Fruit fly (Drosophila melanogaster) whole organism, embryonic: ENCODE data around the gene CG1309.

Source experiments
- Adf1 ChIP-seq: fragments of 200-800 bp; sonication (Bioruptor generic); IDR thresholded peaks from 2 replicates; pipeline ENCODE4 v1.3.6; 2022; ENCODE audit warnings: missing biosample characterization, missing genetic modification characterization
- Atf3 ChIP-seq: fragments of 200-800 bp; sonication (Bioruptor generic); optimal IDR thresholded peaks from 3 replicates; lab custom pipeline; 2016; ENCODE audit warnings: missing biosample characterization, missing genetic modification characterization
- CG10321 ChIP-seq: fragments of 200-800 bp; sonication (Bioruptor generic); IDR thresholded peaks from 2 replicates; pipeline ENCODE4 v1.3.6; 2022; ENCODE audit warnings: missing biosample characterization, missing genetic modification characterization
- CG10543 ChIP-seq: fragments of 200-800 bp; sonication (Bioruptor generic); optimal IDR thresholded peaks from 3 replicates; lab custom pipeline; 2017; ENCODE audit warnings: missing biosample characterization, mild to moderate bottlenecking, missing genetic modification characterization, moderate library complexity
- CG12942 ChIP-seq: fragments of 200-800 bp; sonication (Bioruptor generic); optimal IDR thresholded peaks from 3 replicates; lab custom pipeline; 2016; ENCODE audit warnings: missing biosample characterization, missing genetic modification characterization
- CG14050 ChIP-seq: fragments of 200-800 bp; sonication (Bioruptor generic); IDR thresholded peaks from 3 replicates; pipeline ENCODE4 v1.3.6; 2022; ENCODE audit warnings: missing biosample characterization, missing genetic modification characterization
- CG14441 ChIP-seq: fragments of 200-800 bp; sonication (Bioruptor generic); IDR thresholded peaks from 2 replicates; pipeline ENCODE4 v1.3.6; 2022; ENCODE audit warnings: missing biosample characterization, missing genetic modification characterization
- CG15479 ChIP-seq: fragments of 200-800 bp; sonication (Bioruptor generic); optimal IDR thresholded peaks from 3 replicates; lab custom pipeline; 2019; ENCODE audit warnings: missing biosample characterization, mild to moderate bottlenecking, missing genetic modification characterization, moderate library complexity
- CG15696 ChIP-seq: fragments of 200-800 bp; sonication (Bioruptor generic); optimal IDR thresholded peaks from 2 replicates; lab custom pipeline; 2019; ENCODE audit warnings: missing biosample characterization, mild to moderate bottlenecking, missing genetic modification characterization, moderate library complexity
- CG3065 ChIP-seq: fragments of 200-800 bp; sonication (Bioruptor generic); optimal IDR thresholded peaks from 2 replicates; lab custom pipeline; 2016; ENCODE audit warnings: missing biosample characterization, missing genetic modification characterization
- CG32767 ChIP-seq: fragments of 200-800 bp; sonication (Bioruptor generic); IDR thresholded peaks from 2 replicates; pipeline ENCODE4 v1.3.6; 2022; ENCODE audit warnings: missing biosample characterization, missing genetic modification characterization
- CG3847 ChIP-seq: fragments of 200-800 bp; sonication (Bioruptor generic); IDR thresholded peaks from 2 replicates; pipeline ENCODE4 v1.3.6; 2022; ENCODE audit warnings: missing biosample characterization, missing genetic modification characterization
- CG4360 ChIP-seq: fragments of 200-800 bp; sonication (Bioruptor generic); IDR thresholded peaks from 2 replicates; pipeline ENCODE4 v1.3.6; 2022; ENCODE audit warnings: missing biosample characterization, missing genetic modification characterization
- CG4707 ChIP-seq: fragments of 200-800 bp; sonication (Bioruptor generic); optimal IDR thresholded peaks from 2 replicates; lab custom pipeline; 2018; ENCODE audit warnings: missing biosample characterization, mild to moderate bottlenecking, missing genetic modification characterization, moderate library complexity
- CG6791 ChIP-seq: fragments of 200-800 bp; sonication (Bioruptor generic); IDR thresholded peaks from 3 replicates; pipeline ENCODE4 v1.3.6; 2022; ENCODE audit warnings: missing biosample characterization, missing genetic modification characterization; ENCODE audit not compliant: partially characterized antibody
- CG7745 ChIP-seq: fragments of 200-800 bp; sonication (Bioruptor generic); optimal IDR thresholded peaks from 2 replicates; lab custom pipeline; 2018; ENCODE audit warnings: missing biosample characterization, mild to moderate bottlenecking, missing genetic modification characterization, moderate library complexity
- CG9932 ChIP-seq: fragments of 200-800 bp; sonication (Bioruptor generic); IDR thresholded peaks from 2 replicates; pipeline ENCODE4 v1.3.6; 2022; ENCODE audit warnings: missing biosample characterization, missing genetic modification characterization
- CHES-1-like ChIP-seq: fragments of 200-800 bp; sonication (Bioruptor generic); optimal IDR thresholded peaks from 2 replicates; lab custom pipeline; 2016; ENCODE audit warnings: missing biosample characterization, missing genetic modification characterization
- Dek ChIP-seq: fragments of 200-800 bp; sonication (Bioruptor generic); optimal IDR thresholded peaks from 3 replicates; lab custom pipeline; 2019; ENCODE audit warnings: missing biosample characterization, mild to moderate bottlenecking, missing genetic modification characterization, moderate library complexity
- Gsc ChIP-seq: fragments of 200-800 bp; sonication (Bioruptor generic); IDR thresholded peaks from 2 replicates; pipeline ENCODE4 v1.3.6; 2022; ENCODE audit warnings: missing biosample characterization, missing genetic modification characterization
- HLHmδ ChIP-seq: fragments of 200-800 bp; sonication (Bioruptor generic); optimal IDR thresholded peaks from 2 replicates; lab custom pipeline; 2018; ENCODE audit warnings: missing biosample characterization, mild to moderate bottlenecking, missing genetic modification characterization, moderate library complexity
- Hey ChIP-seq: fragments of 200-800 bp; sonication (Bioruptor generic); optimal IDR thresholded peaks from 3 replicates; lab custom pipeline; 2018; ENCODE audit warnings: missing biosample characterization, mild to moderate bottlenecking, missing genetic modification characterization
- Hr78 ChIP-seq, 2 experiments: fragments of 200-800 bp in 1 of 2; fragments of >200 bp in 1 of 2; sonication (Bioruptor generic) in 1 of 2; optimal IDR thresholded peaks; 2 replicates each; lab custom pipeline; 2017 to 2019; ENCODE audit warnings: missing biosample characterization in 2 of 2, missing genetic modification characterization in 2 of 2, mild to moderate bottlenecking in 1 of 2, moderate library complexity in 1 of 2
- MBD-R2 ChIP-seq: fragments of 200-800 bp; sonication (Bioruptor generic); IDR thresholded peaks from 2 replicates; pipeline ENCODE4 v1.3.6; 2022; ENCODE audit warnings: missing biosample characterization, missing genetic modification characterization
- NK7.1 ChIP-seq: fragments of 200-800 bp; sonication (Bioruptor generic); optimal IDR thresholded peaks from 3 replicates; lab custom pipeline; 2016; ENCODE audit warnings: missing biosample characterization, missing genetic modification characterization
- Rx ChIP-seq: fragments of 200-800 bp; sonication (Bioruptor generic); IDR thresholded peaks from 2 replicates; pipeline ENCODE4 v1.3.6; 2022; ENCODE audit warnings: missing biosample characterization, missing genetic modification characterization
- Sox100B ChIP-seq: fragments of 200-800 bp; sonication (Bioruptor generic); optimal IDR thresholded peaks from 3 replicates; lab custom pipeline; 2018; ENCODE audit warnings: missing biosample characterization, mild to moderate bottlenecking, missing genetic modification characterization
- Sry-δ ChIP-seq: fragments of 200-800 bp; sonication (Bioruptor generic); optimal IDR thresholded peaks from 2 replicates; lab custom pipeline; 2016; ENCODE audit warnings: missing biosample characterization, missing genetic modification characterization
- Vsx1 ChIP-seq: fragments of 200-800 bp; sonication (Bioruptor generic); optimal IDR thresholded peaks from 2 replicates; lab custom pipeline; 2017; ENCODE audit warnings: missing biosample characterization, mild to moderate bottlenecking, missing genetic modification characterization, missing genetic modification reagents
- Xrp1 ChIP-seq: fragments of 200-800 bp; sonication (Bioruptor generic); IDR thresholded peaks from 2 replicates; pipeline ENCODE4 v1.3.6; 2022; ENCODE audit warnings: missing biosample characterization, missing genetic modification characterization
- br ChIP-seq: fragments of >200 bp; optimal IDR thresholded peaks from 2 replicates; lab custom pipeline; 2017
- dan ChIP-seq: fragments of 200-800 bp; sonication (Bioruptor generic); IDR thresholded peaks from 2 replicates; pipeline ENCODE4 v1.3.6; 2022; ENCODE audit warnings: missing biosample characterization, missing genetic modification characterization
- ewg ChIP-seq: fragments of 200-800 bp; sonication (Bioruptor generic); optimal IDR thresholded peaks from 3 replicates; lab custom pipeline; 2017; ENCODE audit warnings: mild to moderate bottlenecking, missing biosample characterization, missing genetic modification reagents, missing genetic modification characterization
- gfzf ChIP-seq: fragments of 200-800 bp; sonication (Bioruptor generic); optimal IDR thresholded peaks from 2 replicates; lab custom pipeline; 2016; ENCODE audit warnings: missing biosample characterization, mild to moderate bottlenecking, missing genetic modification characterization, moderate library complexity
- grau ChIP-seq: fragments of 200-800 bp; optimal IDR thresholded peaks from 3 replicates; lab custom pipeline; 2019; ENCODE audit warnings: missing biosample characterization, mild to moderate bottlenecking, missing genetic modification characterization, moderate library complexity
- h ChIP-seq: fragments of >200 bp; optimal IDR thresholded peaks from 2 replicates; lab custom pipeline; 2017
- inv ChIP-seq: fragments of 200-800 bp; sonication (Bioruptor generic); IDR thresholded peaks from 2 replicates; pipeline ENCODE4 v1.3.6; 2022; ENCODE audit warnings: missing biosample characterization, missing genetic modification characterization; ENCODE audit not compliant: partially characterized antibody
- knrl ChIP-seq: fragments of 200-800 bp; sonication (Bioruptor generic); IDR thresholded peaks from 3 replicates; pipeline ENCODE4 v1.3.6; 2022; ENCODE audit warnings: missing biosample characterization, missing genetic modification characterization; ENCODE audit not compliant: partially characterized antibody
- lab ChIP-seq: fragments of 200-800 bp; sonication (Bioruptor generic); optimal IDR thresholded peaks from 3 replicates; lab custom pipeline; 2017; ENCODE audit warnings: missing biosample characterization, missing genetic modification characterization, mild to moderate bottlenecking, moderate library complexity, missing genetic modification reagents
- nerfin-1 ChIP-seq: fragments of 200-800 bp; sonication (Bioruptor generic); optimal IDR thresholded peaks from 3 replicates; lab custom pipeline; 2019; ENCODE audit warnings: missing biosample characterization, mild to moderate bottlenecking, missing genetic modification characterization, moderate library complexity
- nom ChIP-seq: fragments of 200-800 bp; sonication (Bioruptor generic); optimal IDR thresholded peaks from 2 replicates; lab custom pipeline; 2017; ENCODE audit warnings: missing biosample characterization, missing genetic modification characterization, mild to moderate bottlenecking, moderate library complexity, missing genetic modification reagents
- oc ChIP-seq: fragments of 200-800 bp; sonication (Bioruptor generic); optimal IDR thresholded peaks from 2 replicates; lab custom pipeline; 2018; ENCODE audit warnings: missing biosample characterization, mild to moderate bottlenecking, missing genetic modification characterization, moderate library complexity
- org-1 ChIP-seq: fragments of 200-800 bp; sonication (Bioruptor generic); optimal IDR thresholded peaks from 2 replicates; lab custom pipeline; 2017; ENCODE audit warnings: missing biosample characterization, missing genetic modification characterization
- sr ChIP-seq: fragments of 200-800 bp; sonication (Bioruptor generic); IDR thresholded peaks from 3 replicates; pipeline ENCODE4 v1.3.6; 2022; ENCODE audit warnings: missing biosample characterization, missing genetic modification characterization
- tll ChIP-seq, 2 experiments: fragments of 200-800 bp in 1 of 2; fragments of >200 bp in 1 of 2; sonication (Bioruptor generic) in 1 of 2; optimal IDR thresholded peaks; 2 replicates each; lab custom pipeline; 2017 to 2019; ENCODE audit warnings: missing biosample characterization in 2 of 2, missing genetic modification characterization in 2 of 2, mild to moderate bottlenecking in 1 of 2, moderate library complexity in 1 of 2
- tup ChIP-seq: fragments of 200-800 bp; sonication (Bioruptor generic); optimal IDR thresholded peaks from 2 replicates; lab custom pipeline; 2016; ENCODE audit warnings: missing biosample characterization, mild to moderate bottlenecking, missing genetic modification characterization, moderate library complexity
- twi ChIP-seq: fragments of 200-800 bp; optimal IDR thresholded peaks from 2 replicates; lab custom pipeline; 2019; ENCODE audit warnings: missing biosample characterization, mild to moderate bottlenecking, missing genetic modification characterization, moderate library complexity
- tx ChIP-seq: fragments of 200-800 bp; sonication (Bioruptor generic); optimal IDR thresholded peaks from 2 replicates; lab custom pipeline; 2016; ENCODE audit warnings: missing biosample characterization, missing genetic modification characterization

CG1309 gene

DNA sequence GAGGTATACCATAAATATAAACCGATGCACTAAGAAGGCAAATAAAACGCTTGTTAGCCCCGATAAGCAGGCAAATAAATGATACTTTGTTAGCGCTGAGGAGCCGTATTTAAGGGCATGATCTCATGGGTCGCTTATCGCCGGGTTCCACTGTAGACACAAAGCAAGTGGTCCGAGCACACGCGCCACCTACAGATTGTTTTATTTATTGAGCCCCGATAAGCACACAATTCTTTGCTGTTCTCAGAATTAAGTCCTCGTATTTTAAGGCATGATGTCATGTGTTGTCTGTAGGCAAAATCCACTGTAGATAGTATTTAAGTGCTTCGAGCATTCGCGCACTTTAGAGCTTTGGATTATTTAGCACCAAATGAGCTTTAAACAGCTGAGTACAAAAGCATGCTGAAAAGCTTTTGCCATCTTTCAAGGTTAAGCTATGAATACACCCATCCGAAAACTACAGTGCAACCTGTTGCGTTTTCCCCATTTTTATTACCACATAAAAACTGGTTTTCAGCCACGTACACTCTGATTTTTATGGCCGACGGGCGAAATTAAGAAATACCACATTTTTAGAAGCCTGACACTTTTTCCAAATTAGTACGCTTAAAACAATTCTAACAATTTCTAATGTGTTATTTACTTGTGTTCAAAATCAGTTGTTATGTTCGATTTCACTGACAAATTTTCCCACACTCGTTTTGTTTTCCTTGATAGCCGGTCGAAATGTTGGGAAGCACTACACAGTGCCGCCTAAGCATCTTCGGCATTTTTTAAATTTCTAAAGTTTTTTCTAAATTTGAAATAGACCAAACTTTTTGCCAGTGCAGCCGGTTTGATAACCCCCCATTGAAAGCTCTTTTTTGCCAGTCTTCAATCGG is 19.5 kb upstream of the CG1309 start, which contains the start of gene Sqor (continued):
- TF ChIP-seq inv (GFP tag; lab: Robert Waterston, UW) (no peak), CG7745 (tag; lab: Kevin White, UChicago) (no peak), grau (tag; lab: Kevin White, UChicago) (peak; percentile 99), Adf1 (GFP tag; lab: Robert Waterston, UW) (peak; percentile 23), CG9932 (GFP tag; lab: Robert Waterston, UW) (peak; percentile 82), Hey (peak; percentile 77), ewg (GFP tag; lab: Kevin White, UChicago) (peak; percentile 55), Gsc (no peak), Rx (GFP tag; lab: Robert Waterston, UW) (peak; percentile 68), sr (GFP tag; lab: Robert Waterston, UW) (peak; percentile 61; the same call in 2 of the 3 replicates), Hr78 (GFP tag; optimal IDR thresholded peaks at IDR 0.05; lab: Kevin White, UChicago) (peak in 1 of 2 experiments; percentile 50), CG32767 (GFP tag; lab: Robert Waterston, UW) (peak; percentile 76), oc (tag; lab: Kevin White, UChicago) (peak; percentile 83), lab (GFP tag; lab: Kevin White, UChicago) (peak; percentile 84), CG3847 (GFP tag; lab: Robert Waterston, UW) (peak; percentile 82), CG15479 (no peak), tup (GFP tag; lab: Kevin White, UChicago) (peak; percentile 76), Dek (peak; percentile 91)

DNA sequence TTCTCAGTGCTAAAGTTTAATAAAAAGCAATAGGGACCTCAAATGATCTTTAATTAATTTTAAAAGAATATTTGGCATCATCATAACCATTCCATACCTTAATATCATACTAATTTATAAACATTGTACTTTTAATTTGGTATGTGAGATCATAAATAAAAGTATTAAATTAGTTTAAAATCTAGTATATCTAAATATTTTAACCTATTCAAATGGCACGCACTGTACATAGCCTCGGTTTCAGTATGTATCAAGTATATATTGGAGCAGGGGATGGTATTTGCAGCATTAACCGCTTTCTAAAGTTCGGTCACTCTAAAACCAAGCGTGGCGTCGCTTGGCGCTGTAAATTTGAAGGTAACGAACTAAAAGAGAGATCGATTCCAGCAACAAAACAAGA is 16.8 kb upstream of the CG1309 start, which contains the start of gene pav:
Gene pav, plus strand, starts transcription at position 307 of the 400 bp plus-strand sequence.
- TF ChIP-seq gfzf (GFP tag; lab: Kevin White, UChicago), result peak; percentile 83
- TF ChIP-seq CG10321 (GFP tag; lab: Robert Waterston, UW), result no peak
- no peak for TF ChIP-seq CG6791 (GFP tag; lab: Robert Waterston, UW)
- no peak for TF ChIP-seq tx (GFP tag; lab: Kevin White, UChicago)
- TF ChIP-seq CG4707 (GFP tag; lab: Kevin White, UChicago), result no peak
- no peak for TF ChIP-seq Sry-δ (GFP tag; lab: Kevin White, UChicago)
- TF ChIP-seq MBD-R2, result peak; percentile 63; the same call in 1 of the 2 replicates
- no peak for TF ChIP-seq tll (GFP tag; optimal IDR thresholded peaks at IDR 0.05; lab: Kevin White, UChicago)
- TF ChIP-seq Atf3 (GFP tag; lab: Kevin White, UChicago), result no peak
- TF ChIP-seq CG10543 (GFP tag; lab: Kevin White, UChicago), result no peak
- no peak for TF ChIP-seq org-1 (GFP tag; lab: Kevin White, UChicago)
- peak; percentile 55 for TF ChIP-seq CG14441 (GFP tag; lab: Robert Waterston, UW)
- no peak for TF ChIP-seq h (lab: Kevin White, UChicago)
- peak; percentile 59; the same call in 1 of the 2 replicates for TF ChIP-seq Xrp1 (GFP tag; lab: Robert Waterston, UW)
- no peak for TF ChIP-seq CG3065 (GFP tag; lab: Kevin White, UChicago)
- no peak for TF ChIP-seq nom (GFP tag; lab: Kevin White, UChicago)
- no peak for TF ChIP-seq twi (tag; lab: Kevin White, UChicago)
- no peak for TF ChIP-seq CG4360 (GFP tag; lab: Robert Waterston, UW)
- peak; percentile 44 for TF ChIP-seq nerfin-1
- TF ChIP-seq dan (GFP tag; lab: Robert Waterston, UW), result no peak
- TF ChIP-seq CHES-1-like (GFP tag; lab: Kevin White, UChicago), result no peak
- peak; percentile 11 for TF ChIP-seq CG15696
- no peak for TF ChIP-seq CG14050
- no peak for TF ChIP-seq Sox100B
- TF ChIP-seq HLHmδ (GFP tag; lab: Kevin White, UChicago), result no peak
- TF ChIP-seq Vsx1 (GFP tag; lab: Kevin White, UChicago), result no peak
- no peak for TF ChIP-seq br
- no peak; the same call in 2 of the 3 replicates for TF ChIP-seq knrl (GFP tag; lab: Robert Waterston, UW)
- TF ChIP-seq NK7.1 (GFP tag; lab: Kevin White, UChicago), result no peak
- TF ChIP-seq CG12942 (GFP tag; lab: Kevin White, UChicago), result no peak
